Worm (Caenorhabditis elegans): Measurements from ENCODE around the gene efl-2.

DNA sequence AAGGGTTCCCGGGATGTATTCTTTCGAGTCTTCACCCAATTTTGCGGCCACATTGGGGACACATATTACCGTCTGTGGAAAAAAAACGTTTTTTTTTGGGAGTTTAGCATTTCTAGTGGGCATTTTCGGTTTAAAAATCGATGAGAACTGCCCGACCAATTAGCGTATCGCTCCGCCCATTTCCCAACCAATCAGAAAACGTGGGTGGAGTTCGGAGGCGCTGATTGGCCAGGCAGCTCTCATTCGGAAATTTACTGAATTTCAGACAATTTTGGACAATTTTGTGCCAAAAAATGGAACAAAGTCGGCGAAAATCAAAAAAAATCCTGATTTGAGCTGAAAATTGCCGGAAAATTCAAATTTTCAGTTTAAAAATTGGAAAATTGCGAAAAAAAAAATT lies 40.7 kb downstream of the efl-2 start:
- TF ChIP-seq med-1 (GFP tag; optimal IDR thresholded peaks at IDR 0.05; ENCODE audit: insufficient read depth) (no peak), flt-1 (GFP tag; IDR thresholded peaks at IDR 0.05) (no peak), T22C8.4 (GFP tag; IDR thresholded peaks at IDR 0.05) (no peak)

Data from whole organism, midembryonic.